Fruit fly (Drosophila melanogaster): ENCODE results near the gene CG14983.

Gene CG14983

DNA sequence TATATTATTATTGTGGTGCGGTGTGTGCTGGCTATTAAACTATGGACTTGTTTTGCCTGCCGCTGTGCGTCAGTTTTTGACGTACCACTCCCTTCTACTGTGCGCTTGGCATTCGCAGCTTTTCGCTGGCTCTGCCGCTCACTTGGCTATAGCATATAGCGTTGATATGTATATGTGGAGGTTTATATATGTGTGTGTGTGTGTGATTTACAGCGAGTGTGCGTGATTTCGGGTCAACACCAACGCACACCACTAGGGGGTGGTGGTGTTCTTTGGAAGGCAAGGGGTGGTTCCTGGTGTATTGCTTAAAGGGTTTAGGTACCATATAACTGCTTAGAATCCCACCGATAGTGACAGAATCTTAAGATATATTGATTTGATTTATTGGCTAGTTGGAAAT, 15.6 kb upstream of the CG14983 start, which contains the start of gene CG12605:
TSS of gene CG12605 (minus strand) at position 101 of the 400 bp plus-strand sequence.
- TF ChIP-seq Hmx (GFP tag; optimal IDR thresholded peaks at IDR 0.05) (no peak), seq (GFP tag; IDR thresholded peaks at IDR 0.05) (0 out of 2 replicates have a peak, but pooled peaks have one; percentile 23), CG1792 (GFP tag; optimal IDR thresholded peaks at IDR 0.05) (no peak), PHDP (tag; optimal IDR thresholded peaks at IDR 0.05) (no peak), ato (GFP tag; IDR thresholded peaks at IDR 0.05; ENCODE audit: partially characterized antibody) (no peak), Ets65A (GFP tag) (peak; percentile 52), maf-S (GFP tag; optimal IDR thresholded peaks at IDR 0.05) (no peak), cg (GFP tag; optimal IDR thresholded peaks at IDR 0.05) (peak; percentile 44), cad (GFP tag; optimal IDR thresholded peaks at IDR 0.05) (no peak), Lpt (GFP tag; optimal IDR thresholded peaks at IDR 0.05) (no peak), gsb-n (tag; optimal IDR thresholded peaks at IDR 0.05) (no peak), CG13894 (tag; optimal IDR thresholded peaks at IDR 0.05) (no peak), z (GFP tag; IDR thresholded peaks at IDR 0.05) (no peak), CG17829 (tag; optimal IDR thresholded peaks at IDR 0.05) (no peak), CG34224 (GFP tag; IDR thresholded peaks at IDR 0.05; ENCODE audit: partially characterized antibody) (no peak), HLHmδ (GFP tag; optimal IDR thresholded peaks at IDR 0.05) (no peak), NK7.1 (GFP tag; optimal IDR thresholded peaks at IDR 0.05) (no peak), zf30C (GFP tag; optimal IDR thresholded peaks at IDR 0.05) (no peak), NFAT (GFP tag; IDR thresholded peaks at IDR 0.05) (0 out of 2 replicates have a peak, but pooled peaks have one; percentile 6), E2f1 (GFP tag; IDR thresholded peaks at IDR 0.05) (no peak), CG5953 (GFP tag; IDR thresholded peaks at IDR 0.05) (no peak), pita (GFP tag; optimal IDR thresholded peaks at IDR 0.05) (no peak), fru (optimal IDR thresholded peaks at IDR 0.05) (no peak)

- peak; percentile 100 for TF ChIP-seq scrt (GFP tag; optimal IDR thresholded peaks at IDR 0.05)
- TF ChIP-seq crol (GFP tag; IDR thresholded peaks at IDR 0.05): 0 out of 2 replicates have a peak, but pooled peaks have one; percentile 19
- no peak for TF ChIP-seq Hr78 (GFP tag; optimal IDR thresholded peaks at IDR 0.05)
- peak; percentile 80 to 82 for TF ChIP-seq Trl (optimal IDR thresholded peaks at IDR 0.05)
- no peak for TF ChIP-seq Trl (GFP tag; optimal IDR thresholded peaks at IDR 0.05)
- no peak for TF ChIP-seq vnd (GFP tag; IDR thresholded peaks at IDR 0.05; ENCODE audit: partially characterized antibody)
- TF ChIP-seq bowl (GFP tag; IDR thresholded peaks at IDR 0.05): no peak
- no peak for TF ChIP-seq sqz (GFP tag; optimal IDR thresholded peaks at IDR 0.05)
- TF ChIP-seq tup (GFP tag; optimal IDR thresholded peaks at IDR 0.05): no peak
- no peak for TF ChIP-seq CG6689 (GFP tag; IDR thresholded peaks at IDR 0.05)
- TF ChIP-seq grau (tag; optimal IDR thresholded peaks at IDR 0.05): peak; percentile 51
- no peak for TF ChIP-seq unpg (GFP tag; optimal IDR thresholded peaks at IDR 0.05)
- peak; percentile 54 for TF ChIP-seq CG1832 (GFP tag; optimal IDR thresholded peaks at IDR 0.05)
- TF ChIP-seq seq (GFP tag; IDR thresholded peaks at IDR 0.05): peak; percentile 31; the same call in 1 of the 2 replicates
- peak; percentile 91 for TF ChIP-seq CG12155 (GFP tag; optimal IDR thresholded peaks at IDR 0.05)
- TF ChIP-seq cg (GFP tag; optimal IDR thresholded peaks at IDR 0.05): peak; percentile 41
- TF ChIP-seq ewg (GFP tag; optimal IDR thresholded peaks at IDR 0.05): peak; percentile 48
- TF ChIP-seq nerfin-1 (tag; optimal IDR thresholded peaks at IDR 0.05): peak; percentile 9
Observed at dm6 chr3L:3963979-3964378, 14.9 kb upstream of the CG14983 start.

dm6 chr3L:3960877-3961417, 11.8 kb upstream of the CG14983 start:
- TF ChIP-seq crol (GFP tag; IDR thresholded peaks at IDR 0.05) (peak; percentile 55), abd-A (tag; optimal IDR thresholded peaks at IDR 0.05) (peak; percentile 69), CG12769 (tag; optimal IDR thresholded peaks at IDR 0.05) (peak; percentile 7), tap (tag; optimal IDR thresholded peaks at IDR 0.05) (peak; percentile 18), scrt (GFP tag; optimal IDR thresholded peaks at IDR 0.05) (peak; percentile 91), kah (GFP tag; optimal IDR thresholded peaks at IDR 0.05) (peak; percentile 73), Pdp1 (GFP tag; optimal IDR thresholded peaks at IDR 0.05) (peak in 1 of 2 experiments; percentile 53), nau (GFP tag; optimal IDR thresholded peaks at IDR 0.05) (peak; percentile 42), CG3163 (GFP tag; optimal IDR thresholded peaks at IDR 0.05) (no peak), Hmx (GFP tag; optimal IDR thresholded peaks at IDR 0.05) (no peak)
